Worm (Caenorhabditis elegans): ENCODE results near the gene F28F9.3.

The F28F9.3 gene

DNA sequence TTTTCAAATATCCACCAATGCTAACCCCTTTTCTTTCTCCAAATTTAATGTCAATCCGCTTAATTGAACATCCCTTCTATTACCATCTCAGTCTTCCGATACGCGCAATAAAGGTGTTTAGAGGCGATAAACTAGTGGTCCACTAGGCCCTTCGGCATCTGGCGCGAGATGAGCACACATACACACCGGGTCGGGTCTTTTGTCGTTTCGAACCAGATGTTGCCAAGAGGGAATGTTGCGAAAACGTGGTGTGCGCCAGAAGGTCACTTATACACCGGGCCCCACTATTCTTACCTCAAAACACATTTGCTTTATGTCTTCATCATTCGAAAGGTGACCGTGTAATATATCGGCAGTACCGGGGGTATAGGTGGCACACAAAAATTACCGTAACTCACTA is 17.3 kb downstream of the F28F9.3 start:
- TF ChIP-seq peb-1 (tag; optimal IDR thresholded peaks at IDR 0.05) (no peak), fos-1 (tag; optimal IDR thresholded peaks at IDR 0.05) (no peak), ztf-4 (tag; optimal IDR thresholded peaks at IDR 0.05) (no peak), nhr-10 (tag; optimal IDR thresholded peaks at IDR 0.05) (no peak), F13H6.1 (tag; optimal IDR thresholded peaks at IDR 0.05) (no peak), nhr-77 (tag; optimal IDR thresholded peaks at IDR 0.05) (no peak), ceh-16 (tag; optimal IDR thresholded peaks at IDR 0.05) (no peak), mab-5 (tag; optimal IDR thresholded peaks at IDR 0.05) (no peak), gmeb-1 (tag; optimal IDR thresholded peaks at IDR 0.05) (no peak), nhr-25 (tag; optimal IDR thresholded peaks at IDR 0.05) (no peak), unc-55 (GFP tag; optimal IDR thresholded peaks at IDR 0.05) (no peak), egl-27 (tag; optimal IDR thresholded peaks at IDR 0.05) (no peak), sem-4 (tag; optimal IDR thresholded peaks at IDR 0.05) (no peak), lin-13 (GFP tag; optimal IDR thresholded peaks at IDR 0.05) (no peak), skn-1 (tag; optimal IDR thresholded peaks at IDR 0.05) (no peak), nhr-129 (tag; optimal IDR thresholded peaks at IDR 0.05) (no peak)

- no peak for TF ChIP-seq C34F6.9 (tag; optimal IDR thresholded peaks at IDR 0.05)
- TF ChIP-seq elt-1 (tag; optimal IDR thresholded peaks at IDR 0.05), result no peak
- no peak for TF ChIP-seq alr-1 (tag; optimal IDR thresholded peaks at IDR 0.05)
- TF ChIP-seq mdl-1 (tag; optimal IDR thresholded peaks at IDR 0.05), result no peak
- no peak for TF ChIP-seq elt-3 (tag; optimal IDR thresholded peaks at IDR 0.05)
- TF ChIP-seq ceh-16 (tag; optimal IDR thresholded peaks at IDR 0.05), result no peak
- TF ChIP-seq F13H6.1 (tag; optimal IDR thresholded peaks at IDR 0.05), result no peak
- no peak for TF ChIP-seq blmp-1 (tag; optimal IDR thresholded peaks at IDR 0.05; ENCODE audit: insufficient read depth)
- no peak for TF ChIP-seq lin-11 (tag; optimal IDR thresholded peaks at IDR 0.05)
- no peak for TF ChIP-seq nhr-129 (tag; optimal IDR thresholded peaks at IDR 0.05)
- no peak for TF ChIP-seq snpc-4 (tag; optimal IDR thresholded peaks at IDR 0.05)
- TF ChIP-seq unc-39 (tag; optimal IDR thresholded peaks at IDR 0.05), result no peak
- TF ChIP-seq egl-27 (tag; optimal IDR thresholded peaks at IDR 0.05), result no peak
- TF ChIP-seq ama-1 (optimal IDR thresholded peaks at IDR 0.05), result no peak
- TF ChIP-seq nhr-11 (tag; optimal IDR thresholded peaks at IDR 0.05), result no peak
- no peak for TF ChIP-seq fos-1 (tag; optimal IDR thresholded peaks at IDR 0.05)
- TF ChIP-seq unc-62 (GFP tag; optimal IDR thresholded peaks at IDR 0.05), result no peak
- no peak for TF ChIP-seq mbf-1 (tag; optimal IDR thresholded peaks at IDR 0.05)
- TF ChIP-seq ZK546.5 (tag; optimal IDR thresholded peaks at IDR 0.05), result no peak
Measured at ce11 chrIV:3844584-3844983, 17.9 kb downstream of the F28F9.3 start.

DNA sequence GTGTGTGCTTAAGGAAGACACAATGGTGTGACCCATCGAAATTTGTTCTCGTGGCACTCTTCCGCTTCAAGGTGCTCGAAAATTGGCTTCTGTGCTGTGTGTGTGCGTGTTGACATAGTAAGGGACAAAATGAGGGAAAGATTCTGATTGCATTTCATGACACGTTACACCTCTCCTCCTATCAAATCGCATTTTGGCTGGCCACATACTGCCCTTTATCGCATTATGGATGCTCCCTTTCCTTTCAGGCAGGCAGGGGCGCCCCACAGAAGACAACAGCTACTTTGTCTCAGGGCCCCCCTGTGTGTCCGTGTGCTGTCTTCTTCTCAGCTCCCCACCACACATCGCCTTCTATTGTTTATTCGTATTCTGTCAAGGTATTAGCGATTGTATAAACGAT is 20.8 kb downstream of the F28F9.3 start:
- no peak for TF ChIP-seq R02D3.7 (tag; optimal IDR thresholded peaks at IDR 0.05)
- no peak for TF ChIP-seq lin-11 (tag; optimal IDR thresholded peaks at IDR 0.05)
- TF ChIP-seq nhr-12 (tag; optimal IDR thresholded peaks at IDR 0.05), result no peak
- TF ChIP-seq skn-1 (tag; optimal IDR thresholded peaks at IDR 0.05), result no peak
- no peak for TF ChIP-seq nhr-11 (tag; optimal IDR thresholded peaks at IDR 0.05)
- no peak for TF ChIP-seq mdl-1 (tag; optimal IDR thresholded peaks at IDR 0.05)
- no peak for TF ChIP-seq lin-13 (GFP tag; optimal IDR thresholded peaks at IDR 0.05)
- no peak for TF ChIP-seq F13H6.1 (tag; optimal IDR thresholded peaks at IDR 0.05)
- TF ChIP-seq Y55F3AM.14 (GFP tag; optimal IDR thresholded peaks at IDR 0.05), result no peak
- no peak for TF ChIP-seq elt-3 (tag; optimal IDR thresholded peaks at IDR 0.05)

ce11 chrIV:3848985-3849384 is 22.3 kb downstream of the F28F9.3 start:
- TF ChIP-seq zag-1 (tag; optimal IDR thresholded peaks at IDR 0.05) (no peak), nhr-6 (tag; optimal IDR thresholded peaks at IDR 0.05) (no peak), Y55F3AM.14 (GFP tag; optimal IDR thresholded peaks at IDR 0.05) (no peak), nhr-237 (tag; optimal IDR thresholded peaks at IDR 0.05) (no peak), nhr-11 (tag; optimal IDR thresholded peaks at IDR 0.05) (no peak), elt-3 (tag; optimal IDR thresholded peaks at IDR 0.05) (no peak), fos-1 (tag; optimal IDR thresholded peaks at IDR 0.05) (no peak), blmp-1 (tag; optimal IDR thresholded peaks at IDR 0.05; ENCODE audit: insufficient read depth) (no peak), skn-1 (tag; optimal IDR thresholded peaks at IDR 0.05) (no peak), unc-55 (GFP tag; optimal IDR thresholded peaks at IDR 0.05) (no peak), ztf-4 (tag; optimal IDR thresholded peaks at IDR 0.05) (no peak), ceh-16 (tag; optimal IDR thresholded peaks at IDR 0.05) (no peak)

DNA sequence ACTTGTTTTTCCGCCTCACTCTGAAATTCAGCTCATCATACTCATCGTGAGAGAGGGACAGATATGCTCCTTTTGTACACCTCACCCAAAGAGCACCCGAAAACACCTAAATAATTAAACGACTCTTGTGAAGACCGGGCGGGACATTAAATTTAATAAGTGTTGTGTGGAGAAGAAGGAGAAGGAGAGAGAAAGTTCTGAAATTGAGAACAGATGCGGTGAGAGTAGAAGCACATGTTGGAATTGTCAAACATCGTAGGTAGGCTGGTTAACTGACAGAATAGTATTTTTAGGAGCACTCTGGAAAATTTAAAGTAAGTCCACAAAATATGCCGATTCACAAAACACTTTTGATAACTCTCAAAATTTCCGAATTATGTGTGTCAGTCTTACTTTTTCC is 26.9 kb downstream of the F28F9.3 start:
- no peak for TF ChIP-seq ZK546.5 (tag; optimal IDR thresholded peaks at IDR 0.05)
- no peak for TF ChIP-seq nhr-10 (tag; optimal IDR thresholded peaks at IDR 0.05)
- TF ChIP-seq nhr-129 (tag; optimal IDR thresholded peaks at IDR 0.05), result no peak
- no peak for TF ChIP-seq ztf-1 (GFP tag; conservative IDR thresholded peaks at IDR 0.05)
- TF ChIP-seq lin-39 (tag; optimal IDR thresholded peaks at IDR 0.05), result no peak
- TF ChIP-seq zag-1 (tag; optimal IDR thresholded peaks at IDR 0.05), result no peak
- no peak for TF ChIP-seq Y55F3AM.14 (GFP tag; optimal IDR thresholded peaks at IDR 0.05)
- TF ChIP-seq R02D3.7 (tag; optimal IDR thresholded peaks at IDR 0.05), result no peak
- TF ChIP-seq gmeb-1 (tag; optimal IDR thresholded peaks at IDR 0.05), result no peak
- TF ChIP-seq skn-1 (tag; optimal IDR thresholded peaks at IDR 0.05), result no peak
- no peak for TF ChIP-seq sma-9 (GFP tag; optimal IDR thresholded peaks at IDR 0.05)
- TF ChIP-seq sma-9 (tag; optimal IDR thresholded peaks at IDR 0.05), result no peak
- TF ChIP-seq ama-1 (optimal IDR thresholded peaks at IDR 0.05), result no peak
- no peak for TF ChIP-seq lsy-2 (tag; optimal IDR thresholded peaks at IDR 0.05)
- no peak for TF ChIP-seq lin-13 (GFP tag; optimal IDR thresholded peaks at IDR 0.05)
- TF ChIP-seq ceh-16 (tag; optimal IDR thresholded peaks at IDR 0.05), result no peak
- TF ChIP-seq elt-1 (tag; optimal IDR thresholded peaks at IDR 0.05), result no peak
- TF ChIP-seq ceh-82 (tag; optimal IDR thresholded peaks at IDR 0.05), result no peak
- TF ChIP-seq ztf-4 (tag; optimal IDR thresholded peaks at IDR 0.05), result no peak
- no peak for TF ChIP-seq unc-62 (GFP tag; optimal IDR thresholded peaks at IDR 0.05)
- TF ChIP-seq nhr-21 (tag; optimal IDR thresholded peaks at IDR 0.05), result no peak
